Worm (Caenorhabditis elegans): ENCODE results near the gene Y49F6B.6.

Gene Y49F6B.6

ce11 chrII:3502520-3503323 is 29.8 kb downstream of the Y49F6B.6 start, which contains the start of the genes col-71 and Y49F6B.2:
Gene col-71, minus strand, starts transcription at chrII:3502570.
Gene Y49F6B.2, plus strand, starts transcription at chrII:3502968.
- no peak for TF ChIP-seq F44E2.7 (GFP tag; IDR thresholded peaks at IDR 0.05)
- TF ChIP-seq lsy-2 (tag; optimal IDR thresholded peaks at IDR 0.05): peak in 1 of 2 experiments; percentile 85
- TF ChIP-seq arid-1 (GFP tag; conservative IDR thresholded peaks at IDR 0.05): 0 out of 2 replicates have a peak, but pooled peaks have one; percentile 7
- TF ChIP-seq Y5F2A.4 (GFP tag; optimal IDR thresholded peaks at IDR 0.05): no peak
- no peak for TF ChIP-seq daf-19 (GFP tag; conservative IDR thresholded peaks at IDR 0.05)
- 0 out of 2 replicates have a peak, but pooled peaks have one; percentile 18 for TF ChIP-seq pha-4 (GFP tag; IDR thresholded peaks at IDR 0.05)
- TF ChIP-seq pha-4 (tag; optimal IDR thresholded peaks at IDR 0.05): no peak
- TF ChIP-seq lin-39 (tag; optimal IDR thresholded peaks at IDR 0.05): no peak
- TF ChIP-seq spr-1 (tag; optimal IDR thresholded peaks at IDR 0.05): no peak
- no peak for TF ChIP-seq spr-3 (GFP tag; optimal IDR thresholded peaks at IDR 0.05)
- TF ChIP-seq hlh-30 (tag; optimal IDR thresholded peaks at IDR 0.05; ENCODE audit: insufficient read depth): peak; percentile 22
- peak; percentile 70 for TF ChIP-seq lin-13 (GFP tag; optimal IDR thresholded peaks at IDR 0.05)
- no peak for TF ChIP-seq ceh-82 (tag; optimal IDR thresholded peaks at IDR 0.05)
- TF ChIP-seq rbr-2 (tag; optimal IDR thresholded peaks at IDR 0.05): peak; percentile 78
- no peak for TF ChIP-seq lin-1 (GFP tag; IDR thresholded peaks at IDR 0.05)
- peak; percentile 19 for TF ChIP-seq nhr-28 (tag; optimal IDR thresholded peaks at IDR 0.05)
- TF ChIP-seq F10B5.3 (tag; optimal IDR thresholded peaks at IDR 0.05): no peak
- 0 out of 2 replicates have a peak, but pooled peaks have one; percentile 52 for TF ChIP-seq D1046.2 (GFP tag; IDR thresholded peaks at IDR 0.05)
- no peak for TF ChIP-seq nhr-41 (GFP tag; IDR thresholded peaks at IDR 0.05)
- no peak for TF ChIP-seq ceh-32 (tag; optimal IDR thresholded peaks at IDR 0.05; ENCODE audit: poor library complexity)
- TF ChIP-seq daf-16 (GFP tag; optimal IDR thresholded peaks at IDR 0.05): no peak
- peak; percentile 12 for TF ChIP-seq daf-16 (tag; optimal IDR thresholded peaks at IDR 0.05)
- TF ChIP-seq T20F7.1 (GFP tag; optimal IDR thresholded peaks at IDR 0.05): no peak
- no peak for TF ChIP-seq nhr-42 (GFP tag; IDR thresholded peaks at IDR 0.05)
- no peak for TF ChIP-seq set-16 (GFP tag; IDR thresholded peaks at IDR 0.05)
- no peak for TF ChIP-seq ceh-62 (tag; optimal IDR thresholded peaks at IDR 0.05)
- TF ChIP-seq nhr-237 (tag; optimal IDR thresholded peaks at IDR 0.05): no peak
- TF ChIP-seq nhr-11 (tag; optimal IDR thresholded peaks at IDR 0.05): no peak
- no peak for TF ChIP-seq mxl-3 (GFP tag; optimal IDR thresholded peaks at IDR 0.05)
- no peak for TF ChIP-seq Y75B8A.6 (GFP tag; IDR thresholded peaks at IDR 0.05)
- no peak for TF ChIP-seq nhr-25 (tag; optimal IDR thresholded peaks at IDR 0.05; ENCODE audit: borderline replicate concordance, insufficient read depth)
- TF ChIP-seq cey-2 (tag; optimal IDR thresholded peaks at IDR 0.05; ENCODE audit: borderline replicate concordance, insufficient read depth): no peak
- no peak for TF ChIP-seq egl-43 (GFP tag; IDR thresholded peaks at IDR 0.05)
- no peak for TF ChIP-seq vab-7 (GFP tag; IDR thresholded peaks at IDR 0.05)
- TF ChIP-seq mep-1 (tag; optimal IDR thresholded peaks at IDR 0.05): peak; percentile 65
- peak; percentile 67 for TF ChIP-seq duxl-1 (tag; optimal IDR thresholded peaks at IDR 0.05; ENCODE audit: poor library complexity)
- no peak for TF ChIP-seq nhr-76 (tag; optimal IDR thresholded peaks at IDR 0.05)
- no peak for TF ChIP-seq sdz-12 (GFP tag; optimal IDR thresholded peaks at IDR 0.05)
- no peak for TF ChIP-seq jun-1 (tag; optimal IDR thresholded peaks at IDR 0.05)
- no peak for TF ChIP-seq ztf-7 (tag; optimal IDR thresholded peaks at IDR 0.05)
- peak; percentile 72 for TF ChIP-seq ZK337.2 (GFP tag; IDR thresholded peaks at IDR 0.05)
- peak; percentile 45 for TF ChIP-seq nhr-6 (tag; optimal IDR thresholded peaks at IDR 0.05)
- TF ChIP-seq unc-62 (GFP tag; optimal IDR thresholded peaks at IDR 0.05 in 1 of 2): peak in 1 of 2 experiments; percentile 97
- no peak for TF ChIP-seq unc-62 (tag; optimal IDR thresholded peaks at IDR 0.05)
- no peak for TF ChIP-seq unc-39 (tag; optimal IDR thresholded peaks at IDR 0.05)
- TF ChIP-seq lin-29 (GFP tag; IDR thresholded peaks at IDR 0.05): no peak
- TF ChIP-seq nhr-10 (tag; optimal IDR thresholded peaks at IDR 0.05): no peak
- TF ChIP-seq ctbp-1 (GFP tag; IDR thresholded peaks at IDR 0.05): 0 out of 2 replicates have a peak, but pooled peaks have one; percentile 49
- peak; percentile 40 for TF ChIP-seq lin-15B (tag; optimal IDR thresholded peaks at IDR 0.05)
- TF ChIP-seq aha-1 (tag): no peak
